Fruit fly (Drosophila melanogaster) whole organism: ENCODE results near the gene mib1.
A peak's percentile ranks its signal among the peaks of the same experiment; 100 is the strongest.

Experiments
- CG8478 ChIP-seq: fragments of >200 bp; optimal IDR thresholded peaks from 2 replicates; lab custom pipeline; 2018; ENCODE audit warnings: inconsistent platforms
- Dll ChIP-seq: fragments of >200 bp; optimal IDR thresholded peaks from 2 replicates; lab custom pipeline; 2017
- EcR ChIP-seq, 2 experiments: fragments of >200 bp; optimal IDR thresholded peaks; 2 replicates each; lab custom pipeline; 2017; ENCODE audit warnings: missing biosample characterization in 2 of 2, missing genetic modification characterization in 2 of 2, missing genetic modification reagents in 2 of 2
- pan ChIP-seq: fragments of >200 bp; optimal IDR thresholded peaks from 2 replicates; lab custom pipeline; 2017
- psq ChIP-seq: fragments of >200 bp; optimal IDR thresholded peaks from 2 replicates; lab custom pipeline; 2017
- usp ChIP-seq: fragments of >200 bp; optimal IDR thresholded peaks from 2 replicates; lab custom pipeline; 2017; ENCODE audit warnings: missing biosample characterization, missing genetic modification characterization, mixed read lengths

The mib1 gene

DNA sequence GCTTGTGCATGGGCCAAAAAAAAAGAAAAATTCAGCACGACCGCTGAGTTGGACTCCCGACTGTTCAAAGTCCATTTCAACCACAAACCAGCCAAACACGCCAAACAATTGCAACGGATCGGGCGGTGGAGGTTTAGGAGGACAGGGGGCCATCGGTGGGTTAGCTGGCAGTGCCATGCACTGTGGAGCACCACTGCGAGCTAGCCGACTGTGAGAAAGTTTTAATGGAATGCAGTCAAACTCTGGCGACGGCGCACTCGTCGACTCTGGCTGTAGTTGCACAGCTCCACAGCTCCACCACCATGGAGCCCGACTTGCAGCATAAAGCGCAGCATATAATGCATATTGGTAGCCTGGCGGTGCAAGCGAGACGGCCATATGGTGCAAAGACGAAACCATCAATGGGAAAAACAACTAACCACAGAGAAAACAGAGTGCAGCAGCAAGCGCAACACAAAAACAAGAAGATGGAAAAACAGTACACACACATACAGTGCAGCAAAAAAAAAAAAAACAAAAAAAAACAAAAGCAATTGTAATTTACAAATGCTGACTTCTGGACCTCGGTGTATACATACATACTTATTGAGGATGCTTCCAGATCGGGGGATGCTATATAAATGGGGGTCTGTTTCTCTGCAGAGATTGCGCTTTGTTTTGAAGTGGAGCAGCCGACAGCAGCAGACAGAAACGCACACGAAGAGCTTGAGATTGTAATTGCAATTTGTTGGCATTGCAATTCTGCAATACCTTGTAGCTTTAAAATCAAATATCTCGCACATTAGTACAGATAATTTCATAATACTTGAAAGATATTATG, 29.9 kb upstream of the mib1 start:
- TF ChIP-seq EcR (GFP tag; optimal IDR thresholded peaks at IDR 0.05; lab: Kevin White, UChicago) (peak in 1 of 2 experiments; percentile 0), usp (no peak)

DNA sequence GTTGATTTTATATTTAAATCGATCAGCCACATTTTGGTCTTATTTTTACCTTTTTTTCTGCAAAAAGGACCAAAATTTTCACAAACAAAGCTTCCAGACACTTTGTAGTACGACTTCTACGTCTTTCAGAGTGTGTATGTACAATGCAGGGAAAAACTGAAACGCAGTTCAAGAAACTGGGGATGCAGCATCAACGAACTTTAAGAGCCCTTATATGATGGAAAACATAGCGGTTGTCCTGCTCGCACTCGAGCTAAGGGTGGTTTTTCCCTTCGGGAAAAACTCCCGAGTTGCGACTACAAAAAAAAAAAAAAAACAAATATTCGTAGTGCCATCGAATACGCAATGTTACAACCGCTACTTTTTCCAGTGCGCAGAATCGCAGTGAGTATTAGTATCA, 28.8 kb upstream of the mib1 start:
- TF ChIP-seq pan (lab: Kevin White, UChicago) (no peak), EcR (GFP tag; optimal IDR thresholded peaks at IDR 0.05; lab: Kevin White, UChicago) (no peak), psq (lab: Kevin White, UChicago) (no peak), CG8478 (lab: Kevin White, UChicago) (no peak), Dll (lab: Kevin White, UChicago) (no peak), usp (no peak)

DNA sequence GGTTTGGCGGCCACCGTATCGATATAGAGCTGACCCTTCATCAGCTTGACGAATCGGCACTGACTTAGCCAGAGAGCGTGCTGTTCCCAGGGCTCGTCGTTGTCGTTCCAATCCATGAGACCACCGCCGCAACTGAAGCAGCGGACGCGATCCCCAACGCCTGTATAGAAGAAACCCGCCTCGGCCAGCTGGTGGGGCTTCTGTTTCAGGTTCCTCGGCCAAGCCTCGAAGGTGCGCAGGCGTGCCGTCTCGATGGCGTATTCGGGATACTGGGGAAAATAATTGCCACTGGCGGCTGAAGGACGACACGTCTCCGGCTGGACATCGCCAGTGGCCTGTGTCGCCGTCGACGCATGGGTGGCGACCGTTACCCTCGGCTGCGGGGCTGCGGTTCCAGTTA, 27.5 kb upstream of the mib1 start:
- no peak for TF ChIP-seq CG8478 (lab: Kevin White, UChicago)
- TF ChIP-seq usp, result no peak
- TF ChIP-seq psq (lab: Kevin White, UChicago), result no peak
- no peak for TF ChIP-seq pan (lab: Kevin White, UChicago)
- TF ChIP-seq Dll (lab: Kevin White, UChicago), result no peak
- no peak for TF ChIP-seq EcR (GFP tag; optimal IDR thresholded peaks at IDR 0.05; lab: Kevin White, UChicago)

DNA sequence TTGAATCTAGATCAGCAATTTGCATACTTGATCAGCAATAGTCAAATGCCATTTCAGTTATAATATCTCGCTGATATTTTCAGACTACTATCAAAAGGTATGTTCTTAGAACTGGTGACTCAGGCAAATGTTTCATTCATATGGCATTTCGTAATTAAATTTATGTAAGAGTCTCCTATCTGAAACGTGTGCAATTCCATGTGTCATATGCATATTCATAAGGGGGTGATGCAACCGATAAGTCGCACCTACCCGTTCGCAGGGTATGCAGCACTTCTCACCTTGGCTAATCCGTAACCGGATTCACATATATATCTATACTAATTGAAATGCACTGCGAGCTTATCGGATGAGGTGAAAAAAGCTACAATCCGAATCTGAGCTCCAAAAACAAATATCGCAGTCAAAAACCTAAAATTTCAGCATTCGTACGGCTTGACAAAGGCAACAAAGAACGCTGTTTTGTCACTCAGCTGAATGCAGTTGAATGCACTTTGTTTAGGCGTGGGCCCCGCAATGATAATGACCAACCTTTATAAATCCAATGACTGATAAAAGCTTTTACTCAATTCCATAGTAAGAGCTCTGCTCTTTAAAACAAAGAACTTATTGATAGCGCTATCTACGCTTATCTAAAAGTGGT, 26.2 kb upstream of the mib1 start:
- TF ChIP-seq psq (lab: Kevin White, UChicago) (no peak), EcR (GFP tag; optimal IDR thresholded peaks at IDR 0.05; lab: Kevin White, UChicago) (peak; percentile 33 to 59)

DNA sequence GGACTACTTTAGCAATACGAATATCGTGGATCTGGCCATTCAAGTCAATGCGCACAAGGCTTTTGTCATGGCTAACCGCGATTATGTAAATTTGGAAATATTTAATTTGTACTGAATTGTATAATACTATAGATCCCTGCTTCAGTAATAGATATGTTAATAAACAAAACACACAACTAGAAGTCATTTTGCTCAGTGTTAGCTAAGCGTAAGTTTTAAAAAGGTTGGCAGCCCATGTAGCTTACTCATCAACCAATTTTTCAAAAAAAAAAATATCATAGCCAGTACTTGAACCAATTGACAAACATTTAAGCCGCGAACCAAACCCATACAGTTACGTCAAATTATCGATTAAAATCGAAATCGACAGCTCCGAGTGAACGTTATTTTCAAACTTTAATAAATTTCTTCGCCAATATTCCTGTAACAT, 25.5 kb upstream of the mib1 start:
- TF ChIP-seq pan (lab: Kevin White, UChicago) (no peak), Dll (lab: Kevin White, UChicago) (no peak), EcR (GFP tag; optimal IDR thresholded peaks at IDR 0.05; lab: Kevin White, UChicago) (no peak), psq (lab: Kevin White, UChicago) (no peak), CG8478 (lab: Kevin White, UChicago) (no peak), usp (no peak)

DNA sequence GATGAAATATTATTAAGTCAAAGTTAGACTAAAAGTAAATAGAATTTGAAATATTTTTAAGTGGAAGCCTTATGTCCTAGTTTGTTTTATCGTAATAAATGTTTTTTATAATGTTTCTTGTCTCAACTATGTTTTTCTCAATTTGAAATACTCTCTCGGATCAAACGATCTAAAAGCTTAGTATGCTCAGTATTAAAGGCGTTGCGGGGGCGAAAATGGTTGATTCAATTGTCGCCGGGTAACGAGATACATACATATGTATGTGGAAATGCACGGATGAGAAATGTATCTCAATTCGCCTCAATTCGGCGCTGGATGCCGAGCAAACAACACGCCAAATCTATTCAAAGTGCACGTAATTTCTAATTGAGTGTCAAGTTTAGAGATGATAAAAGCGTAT, 23.6 kb upstream of the mib1 start, which contains the start of gene CG5895:
Gene CG5895 (plus strand): TSS at position 301 of the 400 bp plus-strand sequence.
- TF ChIP-seq CG8478 (lab: Kevin White, UChicago) (no peak), usp (no peak), pan (lab: Kevin White, UChicago) (no peak), EcR (GFP tag; optimal IDR thresholded peaks at IDR 0.05; lab: Kevin White, UChicago) (no peak), Dll (lab: Kevin White, UChicago) (no peak), psq (lab: Kevin White, UChicago) (no peak)

DNA sequence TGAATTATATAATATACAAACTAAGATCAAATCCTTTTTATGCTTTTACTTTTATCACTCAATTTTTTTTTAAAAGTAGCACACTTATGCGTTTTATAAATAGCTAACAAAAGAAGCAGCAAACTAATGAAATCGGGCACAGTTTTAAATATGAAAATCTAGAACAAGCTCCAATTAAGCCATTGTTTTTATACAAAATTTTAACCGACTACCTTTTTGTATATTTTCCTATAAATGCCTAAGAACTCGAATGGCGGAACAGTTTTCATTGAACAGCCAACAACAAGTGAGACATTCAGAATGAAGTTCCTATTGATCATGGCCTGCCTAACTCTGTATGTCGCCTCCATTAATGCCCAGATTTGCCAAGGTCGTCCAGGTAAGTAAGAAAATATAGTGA, 22.6 kb upstream of the mib1 start, which contains the start of gene CG42538:
Gene CG42538 (plus strand): TSS at position 301 of the 400 bp plus-strand sequence.
- no peak for TF ChIP-seq pan (lab: Kevin White, UChicago)
- TF ChIP-seq CG8478 (lab: Kevin White, UChicago), result no peak
- TF ChIP-seq EcR (GFP tag; optimal IDR thresholded peaks at IDR 0.05; lab: Kevin White, UChicago), result no peak
- no peak for TF ChIP-seq usp
- no peak for TF ChIP-seq psq (lab: Kevin White, UChicago)
- no peak for TF ChIP-seq Dll (lab: Kevin White, UChicago)

DNA sequence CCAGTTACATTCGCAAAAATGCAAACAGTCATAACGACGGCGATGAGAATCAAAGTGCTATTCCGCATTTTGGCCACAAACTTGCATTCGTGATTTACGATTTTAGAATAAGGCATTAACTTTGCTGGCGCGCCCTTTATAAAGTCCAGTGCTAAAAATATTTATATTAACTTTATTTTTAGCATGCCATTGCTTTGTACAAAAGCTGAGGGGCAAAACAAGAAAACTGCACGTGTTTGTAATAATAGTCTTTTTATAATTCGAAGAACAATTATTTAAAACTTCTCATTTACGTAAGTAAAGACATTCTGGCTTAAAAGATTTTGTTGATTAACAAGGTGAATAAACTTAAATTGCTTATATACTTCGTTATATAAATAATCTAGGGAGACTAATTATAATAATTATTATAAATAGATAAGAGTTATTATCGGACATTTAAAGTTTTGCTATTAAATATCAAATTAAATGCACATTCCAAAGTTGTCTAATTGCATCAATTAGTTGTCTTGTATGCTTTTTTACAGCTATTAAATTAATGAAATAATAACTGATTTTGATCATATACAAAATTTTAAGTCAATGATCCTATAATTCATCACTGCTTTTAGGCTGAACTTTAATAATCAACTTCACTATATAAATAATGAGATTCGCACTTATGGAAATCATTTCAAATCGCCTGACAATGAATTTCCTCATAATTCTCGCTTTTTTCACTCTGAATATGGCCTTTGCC, 21.6 kb upstream of the mib1 start, which contains the start of the genes CG42717 and CG42716:
Gene CG42717 (minus strand): TSS at position 101 of the 739 bp plus-strand sequence.
Gene CG42716 (plus strand): TSS at position 689 of the 739 bp plus-strand sequence.
- no peak for TF ChIP-seq Dll (lab: Kevin White, UChicago)
- TF ChIP-seq usp, result no peak
- TF ChIP-seq CG8478 (lab: Kevin White, UChicago), result no peak
- no peak for TF ChIP-seq psq (lab: Kevin White, UChicago)
- no peak for TF ChIP-seq EcR (GFP tag; optimal IDR thresholded peaks at IDR 0.05; lab: Kevin White, UChicago)
- TF ChIP-seq pan (lab: Kevin White, UChicago), result no peak

DNA sequence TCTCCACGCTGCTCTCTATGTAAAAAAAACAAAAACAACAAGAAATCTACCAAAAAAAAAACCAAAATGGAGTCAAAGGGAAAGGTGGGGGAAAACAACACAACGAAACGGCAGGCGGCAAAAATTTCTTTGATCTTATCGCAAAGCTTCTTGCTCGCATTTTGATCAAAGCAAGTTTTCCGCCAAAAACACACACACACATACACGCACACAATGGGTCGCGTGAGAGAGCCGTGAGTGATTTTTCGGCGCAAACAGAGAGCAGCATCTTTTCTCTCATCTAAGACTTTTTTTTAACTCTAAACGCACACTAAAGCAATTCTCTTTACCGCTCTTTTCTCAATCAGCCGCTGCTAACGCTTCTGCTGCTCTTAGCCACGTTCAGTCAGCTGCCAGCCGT, 17.3 kb upstream of the mib1 start:
- TF ChIP-seq psq (lab: Kevin White, UChicago) (no peak), Dll (lab: Kevin White, UChicago) (no peak), EcR (GFP tag; optimal IDR thresholded peaks at IDR 0.05; lab: Kevin White, UChicago) (no peak), pan (lab: Kevin White, UChicago) (no peak)

DNA sequence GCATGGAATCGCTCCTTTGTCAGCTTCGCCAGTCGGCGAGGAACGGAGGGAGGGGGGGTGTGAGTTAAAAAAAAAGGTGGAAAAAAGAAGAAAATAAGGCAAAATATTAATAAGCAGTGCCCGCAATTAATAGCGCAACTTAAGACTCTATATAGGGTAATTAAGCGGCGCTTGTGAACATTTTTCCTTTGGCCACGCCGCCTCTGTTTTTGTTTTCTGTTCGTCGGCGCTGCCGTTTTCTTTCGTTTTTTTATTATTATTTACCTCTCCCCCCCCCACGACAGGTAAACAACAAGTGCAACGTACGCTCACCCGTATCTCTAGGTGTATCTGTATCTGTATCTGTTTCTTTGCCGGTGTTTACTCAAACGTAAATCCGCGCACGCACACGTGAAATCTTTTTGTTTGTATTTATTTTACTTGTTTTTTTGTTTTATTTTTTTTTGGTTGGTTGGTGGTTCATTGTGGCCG, 15.6 kb upstream of the mib1 start:
- TF ChIP-seq EcR (GFP tag; optimal IDR thresholded peaks at IDR 0.05; lab: Kevin White, UChicago), result no peak
- TF ChIP-seq psq (lab: Kevin White, UChicago), result no peak
- no peak for TF ChIP-seq usp
- no peak for TF ChIP-seq pan (lab: Kevin White, UChicago)
- no peak for TF ChIP-seq CG8478 (lab: Kevin White, UChicago)
- TF ChIP-seq Dll (lab: Kevin White, UChicago), result no peak
